Worm (Caenorhabditis elegans): Measurements from ENCODE around the gene ttr-32.

Gene ttr-32

DNA sequence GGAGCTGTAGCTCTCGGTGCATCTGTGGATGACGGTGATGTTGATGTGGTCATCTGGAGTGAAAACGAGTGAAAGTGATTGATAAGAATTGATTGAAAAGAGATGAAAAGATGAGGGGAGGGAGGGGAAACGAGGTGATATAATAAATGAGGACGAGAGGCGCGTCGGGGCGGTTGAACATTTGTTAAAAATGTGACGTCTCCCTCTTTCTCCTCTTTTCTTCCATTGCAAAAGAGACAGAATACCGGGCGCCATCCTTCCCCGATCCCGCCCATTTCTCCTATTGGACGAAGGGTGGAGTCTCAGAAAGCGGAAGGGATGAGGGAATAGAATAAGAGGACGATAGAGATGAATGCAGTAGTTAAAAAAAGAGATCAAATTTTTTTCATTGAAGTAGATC, 31.6 kb upstream of the ttr-32 start:
- TF ChIP-seq tab-1 (GFP tag; IDR thresholded peaks at IDR 0.05) (no peak), klf-2 (GFP tag; conservative IDR thresholded peaks at IDR 0.05) (no peak), ref-1 (GFP tag; conservative IDR thresholded peaks at IDR 0.05) (no peak), ztf-29 (GFP tag; IDR thresholded peaks at IDR 0.05) (no peak), ztf-23 (GFP tag; IDR thresholded peaks at IDR 0.05) (no peak), T22C8.4 (GFP tag; IDR thresholded peaks at IDR 0.05) (no peak), cog-1 (tag; optimal IDR thresholded peaks at IDR 0.05) (no peak), flt-1 (GFP tag; IDR thresholded peaks at IDR 0.05) (no peak)

DNA sequence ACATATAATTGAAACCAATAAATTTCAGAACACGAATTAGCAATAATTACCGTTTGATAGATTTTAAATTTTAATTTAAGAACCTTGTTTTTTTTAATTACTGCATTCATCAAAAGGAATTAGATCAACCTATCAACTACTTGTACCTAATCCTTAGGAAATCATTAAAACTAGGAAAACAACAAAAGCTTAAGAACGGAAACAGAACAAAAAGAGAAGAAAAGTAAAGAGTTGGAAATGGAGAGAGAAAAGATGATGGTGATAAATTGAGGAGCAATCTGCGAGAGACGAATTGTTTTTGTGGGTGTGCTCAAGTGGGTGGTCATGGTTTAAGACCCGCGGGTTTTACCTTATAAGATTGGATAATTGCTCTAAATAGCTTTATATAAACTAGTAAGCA, 30.9 kb upstream of the ttr-32 start:
- TF ChIP-seq ztf-23 (GFP tag; IDR thresholded peaks at IDR 0.05): no peak
- TF ChIP-seq tab-1 (GFP tag; IDR thresholded peaks at IDR 0.05): no peak
- no peak for TF ChIP-seq med-1 (GFP tag; optimal IDR thresholded peaks at IDR 0.05; ENCODE audit: insufficient read depth)
- no peak for TF ChIP-seq ref-1 (GFP tag; conservative IDR thresholded peaks at IDR 0.05)
- no peak for TF ChIP-seq klf-2 (GFP tag; conservative IDR thresholded peaks at IDR 0.05)
- TF ChIP-seq cog-1 (tag; optimal IDR thresholded peaks at IDR 0.05): no peak
- TF ChIP-seq T22C8.4 (GFP tag; IDR thresholded peaks at IDR 0.05): no peak
- TF ChIP-seq flt-1 (GFP tag; IDR thresholded peaks at IDR 0.05): no peak
- TF ChIP-seq ztf-29 (GFP tag; IDR thresholded peaks at IDR 0.05): no peak

DNA sequence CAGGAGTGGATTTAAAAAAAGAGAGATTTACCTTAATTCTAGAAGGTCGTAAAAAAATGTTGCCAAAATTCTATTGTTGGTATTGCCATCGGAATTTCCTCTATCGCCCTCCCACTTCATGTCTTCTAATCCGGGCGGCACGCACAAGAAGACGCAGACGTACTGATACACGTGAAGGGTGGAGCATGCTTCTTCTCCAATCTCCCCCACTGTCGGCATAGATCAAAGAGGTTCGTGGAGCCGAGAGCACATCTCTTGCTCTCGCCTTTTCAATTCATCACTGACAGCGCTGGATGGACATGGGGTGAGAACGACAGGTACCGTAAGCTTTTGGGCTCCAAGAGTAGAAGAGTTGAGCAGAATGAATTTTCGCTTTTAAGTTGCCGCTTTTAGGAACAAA, 29.7 kb upstream of the ttr-32 start, which contains the start of gene lin-39:
lin-39 (minus strand) TSS at position 74 of the 400 bp plus-strand sequence.
- TF ChIP-seq T22C8.4 (GFP tag; IDR thresholded peaks at IDR 0.05): no peak
- no peak for TF ChIP-seq tab-1 (GFP tag; IDR thresholded peaks at IDR 0.05)
- no peak for TF ChIP-seq klf-2 (GFP tag; conservative IDR thresholded peaks at IDR 0.05)
- no peak for TF ChIP-seq ref-1 (GFP tag; conservative IDR thresholded peaks at IDR 0.05)
- no peak for TF ChIP-seq ztf-23 (GFP tag; IDR thresholded peaks at IDR 0.05)
- no peak for TF ChIP-seq cog-1 (tag; optimal IDR thresholded peaks at IDR 0.05)
- no peak for TF ChIP-seq med-1 (GFP tag; optimal IDR thresholded peaks at IDR 0.05; ENCODE audit: insufficient read depth)
- no peak for TF ChIP-seq flt-1 (GFP tag; IDR thresholded peaks at IDR 0.05)
- TF ChIP-seq ztf-29 (GFP tag; IDR thresholded peaks at IDR 0.05): no peak

DNA sequence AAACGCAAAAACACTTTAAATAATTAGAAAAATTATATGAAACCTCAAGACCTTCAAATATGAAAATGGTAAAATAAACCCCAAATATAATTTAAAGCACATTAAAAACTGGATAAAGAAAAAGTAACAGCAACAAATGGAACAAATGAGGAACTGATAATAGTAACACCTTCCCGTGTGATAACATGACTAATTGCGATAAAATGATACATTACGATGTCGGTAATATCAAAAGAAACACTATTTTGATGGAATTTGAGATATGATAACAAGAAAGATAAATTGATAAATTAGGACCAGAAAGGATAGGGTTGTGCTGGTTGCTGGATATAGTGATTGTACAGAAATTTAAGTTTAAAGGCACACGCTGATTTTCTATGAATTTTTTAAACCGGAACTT, 24.2 kb upstream of the ttr-32 start:
- TF ChIP-seq tab-1 (GFP tag; IDR thresholded peaks at IDR 0.05) (no peak), klf-2 (GFP tag; conservative IDR thresholded peaks at IDR 0.05) (no peak), med-1 (GFP tag; optimal IDR thresholded peaks at IDR 0.05; ENCODE audit: insufficient read depth) (no peak), ztf-23 (GFP tag; IDR thresholded peaks at IDR 0.05) (no peak), flt-1 (GFP tag; IDR thresholded peaks at IDR 0.05) (no peak), cog-1 (tag; optimal IDR thresholded peaks at IDR 0.05) (no peak), ztf-29 (GFP tag; IDR thresholded peaks at IDR 0.05) (no peak), ref-1 (GFP tag; conservative IDR thresholded peaks at IDR 0.05) (no peak), T22C8.4 (GFP tag; IDR thresholded peaks at IDR 0.05) (no peak)

DNA sequence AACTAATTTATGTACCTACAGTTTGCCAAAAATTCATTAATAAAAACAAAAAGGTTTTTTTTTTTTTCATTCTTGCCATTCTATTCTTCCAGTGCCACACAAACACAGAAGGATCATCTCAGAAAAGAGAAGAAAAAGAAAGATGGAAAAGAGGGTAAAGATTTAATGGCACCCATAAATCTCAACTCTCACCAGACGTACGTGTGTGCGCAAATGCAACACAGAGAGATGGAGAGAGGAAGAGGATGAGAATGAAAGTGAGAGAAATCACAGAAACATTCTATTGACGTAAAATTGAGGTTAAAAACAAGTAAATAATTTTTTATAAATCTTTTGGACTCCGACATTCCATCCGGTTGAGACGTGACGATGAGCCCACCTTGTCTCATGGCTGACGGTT, 22.0 kb upstream of the ttr-32 start:
- no peak for TF ChIP-seq ref-1 (GFP tag; conservative IDR thresholded peaks at IDR 0.05)
- TF ChIP-seq klf-2 (GFP tag; conservative IDR thresholded peaks at IDR 0.05): no peak
- TF ChIP-seq ztf-29 (GFP tag; IDR thresholded peaks at IDR 0.05): no peak
- TF ChIP-seq ztf-23 (GFP tag; IDR thresholded peaks at IDR 0.05): no peak
- TF ChIP-seq cog-1 (tag; optimal IDR thresholded peaks at IDR 0.05): no peak
- TF ChIP-seq tab-1 (GFP tag; IDR thresholded peaks at IDR 0.05): no peak
- no peak for TF ChIP-seq flt-1 (GFP tag; IDR thresholded peaks at IDR 0.05)
- TF ChIP-seq med-1 (GFP tag; optimal IDR thresholded peaks at IDR 0.05; ENCODE audit: insufficient read depth): no peak
- TF ChIP-seq T22C8.4 (GFP tag; IDR thresholded peaks at IDR 0.05): no peak

DNA sequence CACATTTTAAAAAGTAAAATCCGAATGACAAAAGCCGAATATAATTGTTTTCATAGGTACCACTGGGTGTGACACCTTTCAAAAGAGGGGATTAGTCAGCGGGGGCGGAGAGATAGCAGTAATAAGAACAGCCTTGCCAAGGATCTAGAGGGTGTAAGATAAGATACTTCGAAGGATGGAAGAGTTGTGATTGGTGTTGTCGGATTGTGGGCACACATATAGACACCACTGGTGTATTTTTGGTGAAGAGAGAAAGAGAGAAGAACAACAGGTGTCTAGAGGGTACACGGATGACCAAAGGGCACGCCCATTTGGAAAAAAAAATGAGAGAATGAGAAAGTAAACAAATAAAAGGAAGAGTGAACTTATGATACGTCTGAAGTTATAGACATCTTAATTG, 21.0 kb upstream of the ttr-32 start:
- TF ChIP-seq ztf-23 (GFP tag; IDR thresholded peaks at IDR 0.05) (no peak), cog-1 (tag; optimal IDR thresholded peaks at IDR 0.05) (no peak), tab-1 (GFP tag; IDR thresholded peaks at IDR 0.05) (no peak), ztf-29 (GFP tag; IDR thresholded peaks at IDR 0.05) (no peak), ref-1 (GFP tag; conservative IDR thresholded peaks at IDR 0.05) (no peak), T22C8.4 (GFP tag; IDR thresholded peaks at IDR 0.05) (no peak)

DNA sequence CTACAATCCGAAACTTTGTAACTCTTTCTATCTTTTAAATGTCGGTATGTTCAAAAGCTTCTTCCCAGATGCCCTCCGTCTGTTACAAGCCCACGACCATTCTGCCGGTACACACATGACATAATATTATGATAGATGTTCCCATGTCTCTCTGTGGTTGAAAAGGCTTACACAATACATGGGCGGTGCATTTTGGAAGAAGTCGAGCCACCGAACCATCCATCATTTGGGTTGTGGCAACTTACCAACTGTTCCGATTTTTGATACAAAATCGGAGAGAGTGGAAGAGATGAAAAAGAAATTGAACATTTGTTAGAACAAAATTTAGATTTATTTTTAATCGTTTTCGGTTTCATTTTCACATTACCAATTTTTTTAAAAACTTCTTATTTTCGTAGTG, 17.2 kb upstream of the ttr-32 start:
- no peak for TF ChIP-seq med-1 (GFP tag; optimal IDR thresholded peaks at IDR 0.05; ENCODE audit: insufficient read depth)
- no peak for TF ChIP-seq T22C8.4 (GFP tag; IDR thresholded peaks at IDR 0.05)
- no peak for TF ChIP-seq ztf-23 (GFP tag; IDR thresholded peaks at IDR 0.05)
- no peak for TF ChIP-seq tab-1 (GFP tag; IDR thresholded peaks at IDR 0.05)
- TF ChIP-seq ztf-29 (GFP tag; IDR thresholded peaks at IDR 0.05): no peak
- no peak for TF ChIP-seq cog-1 (tag; optimal IDR thresholded peaks at IDR 0.05)
- TF ChIP-seq ref-1 (GFP tag; conservative IDR thresholded peaks at IDR 0.05): no peak
- no peak for TF ChIP-seq flt-1 (GFP tag; IDR thresholded peaks at IDR 0.05)
- no peak for TF ChIP-seq klf-2 (GFP tag; conservative IDR thresholded peaks at IDR 0.05)

DNA sequence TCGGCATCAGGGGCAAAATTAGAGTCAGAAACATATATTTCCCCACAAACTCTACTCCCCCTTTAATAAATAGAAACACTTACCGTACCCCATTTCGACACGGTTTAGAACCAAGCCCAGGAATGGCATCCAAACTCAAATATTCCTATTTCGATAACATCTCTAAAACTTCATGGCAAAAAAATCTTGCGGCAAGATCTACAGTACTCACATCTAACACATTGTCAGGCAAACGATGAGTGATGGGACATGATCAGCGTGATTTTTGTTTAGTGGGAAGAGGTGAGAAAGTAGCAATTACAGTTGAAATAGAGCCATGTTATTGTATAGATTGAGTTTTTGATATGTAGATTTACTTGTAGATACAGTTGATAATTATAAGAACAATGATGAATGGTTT, 15.2 kb upstream of the ttr-32 start:
- TF ChIP-seq T22C8.4 (GFP tag; IDR thresholded peaks at IDR 0.05) (no peak), ref-1 (GFP tag; conservative IDR thresholded peaks at IDR 0.05) (no peak), flt-1 (GFP tag; IDR thresholded peaks at IDR 0.05) (no peak), med-1 (GFP tag; optimal IDR thresholded peaks at IDR 0.05; ENCODE audit: insufficient read depth) (no peak), ztf-29 (GFP tag; IDR thresholded peaks at IDR 0.05) (no peak), tab-1 (GFP tag; IDR thresholded peaks at IDR 0.05) (no peak), klf-2 (GFP tag; conservative IDR thresholded peaks at IDR 0.05) (no peak), ztf-23 (GFP tag; IDR thresholded peaks at IDR 0.05) (no peak), cog-1 (tag; optimal IDR thresholded peaks at IDR 0.05) (no peak)

DNA sequence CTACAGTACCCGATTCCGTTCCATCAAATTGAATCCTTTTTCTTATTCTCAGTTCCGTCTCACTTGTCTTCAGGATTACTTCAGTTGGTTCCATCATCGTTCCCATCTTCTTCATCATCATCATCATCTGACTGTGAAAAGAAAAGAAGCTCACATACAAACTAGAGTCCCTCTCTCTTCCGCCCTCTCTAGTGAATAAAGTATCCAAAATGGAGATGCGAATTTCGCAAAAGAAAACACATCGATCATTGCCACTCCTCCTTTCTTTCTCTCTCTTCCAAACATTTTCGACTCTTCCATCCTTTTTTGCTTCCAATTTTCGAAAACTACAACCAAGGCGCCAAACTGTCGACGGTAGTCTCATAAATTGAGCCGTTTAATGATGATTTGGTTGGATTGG, 13.4 kb upstream of the ttr-32 start:
- TF ChIP-seq med-1 (GFP tag; optimal IDR thresholded peaks at IDR 0.05; ENCODE audit: insufficient read depth) (no peak), ztf-29 (GFP tag; IDR thresholded peaks at IDR 0.05) (no peak), ztf-23 (GFP tag; IDR thresholded peaks at IDR 0.05) (no peak)

DNA sequence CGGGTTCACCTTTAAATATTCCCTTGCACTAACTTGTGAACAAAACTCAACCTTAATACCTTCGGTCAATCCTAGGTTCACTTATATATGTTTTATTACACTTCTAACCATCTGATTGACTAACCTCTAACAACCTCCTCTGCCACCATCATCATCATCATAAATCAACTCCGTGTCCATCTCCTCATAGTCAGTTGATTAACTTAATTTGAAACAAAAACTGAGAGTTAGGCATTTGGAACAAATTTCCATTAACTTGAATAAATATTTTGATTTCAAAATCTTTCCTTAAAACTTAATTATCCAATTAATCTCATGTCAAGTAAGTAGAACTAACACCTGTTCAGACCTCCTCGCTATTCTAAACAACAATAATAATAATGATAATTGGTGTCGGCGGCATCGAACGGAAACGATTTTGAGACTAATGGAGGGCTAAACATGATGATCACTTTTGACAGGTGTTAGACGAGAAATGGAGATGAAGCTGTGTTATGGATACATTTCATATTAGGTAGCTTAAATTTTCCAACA, 12.5 kb upstream of the ttr-32 start:
- TF ChIP-seq T22C8.4 (GFP tag; IDR thresholded peaks at IDR 0.05) (no peak), flt-1 (GFP tag; IDR thresholded peaks at IDR 0.05) (no peak), med-1 (GFP tag; optimal IDR thresholded peaks at IDR 0.05; ENCODE audit: insufficient read depth) (no peak), ztf-29 (GFP tag; IDR thresholded peaks at IDR 0.05) (no peak), ref-1 (GFP tag; conservative IDR thresholded peaks at IDR 0.05) (no peak), tab-1 (GFP tag; IDR thresholded peaks at IDR 0.05) (no peak), klf-2 (GFP tag; conservative IDR thresholded peaks at IDR 0.05) (no peak), ztf-23 (GFP tag; IDR thresholded peaks at IDR 0.05) (no peak), cog-1 (tag; optimal IDR thresholded peaks at IDR 0.05) (no peak)
